Worm (Caenorhabditis elegans): ENCODE measurements around the gene eps-8.

DNA sequence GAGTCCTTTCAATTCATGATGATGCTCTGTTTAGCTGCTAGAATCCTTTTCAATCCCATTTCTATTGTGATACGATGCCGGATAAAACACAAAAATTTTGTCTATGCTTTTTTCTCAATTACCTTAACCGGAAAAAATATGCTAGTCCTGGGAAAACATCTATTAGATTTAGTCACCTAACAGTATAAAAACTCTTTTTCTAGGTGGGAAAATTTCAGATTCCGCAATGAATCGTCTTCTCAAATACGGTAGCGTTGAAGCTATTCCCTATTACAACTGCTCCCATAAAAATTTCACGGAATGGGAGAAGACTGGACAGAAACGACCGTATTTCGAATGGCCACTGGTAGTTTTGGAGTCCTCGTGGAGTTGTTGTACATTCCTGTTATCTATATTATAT, 50.1 kb downstream of the eps-8 start, which contains the start of gene Y57G11C.28:
- TF ChIP-seq ceh-34 (tag; optimal IDR thresholded peaks at IDR 0.05), result no peak
- no peak for TF ChIP-seq odd-2 (tag; optimal IDR thresholded peaks at IDR 0.05)
- no peak for TF ChIP-seq sdc-2 (tag; optimal IDR thresholded peaks at IDR 0.05)
- TF ChIP-seq syd-9 (tag; optimal IDR thresholded peaks at IDR 0.05), result no peak
- TF ChIP-seq fkh-6 (tag; optimal IDR thresholded peaks at IDR 0.05), result no peak
- no peak for TF ChIP-seq elt-2 (tag; optimal IDR thresholded peaks at IDR 0.05)
- no peak for TF ChIP-seq ceh-22 (tag; optimal IDR thresholded peaks at IDR 0.05)
- no peak for TF ChIP-seq pha-2 (tag; optimal IDR thresholded peaks at IDR 0.05)
- TF ChIP-seq ama-1 (optimal IDR thresholded peaks at IDR 0.05), result no peak
- TF ChIP-seq pqm-1 (tag; optimal IDR thresholded peaks at IDR 0.05), result no peak

Data from whole organism, late embryonic.